Fruit fly (Drosophila melanogaster): Measurements from ENCODE around the gene skd.
A peak's percentile ranks its signal among the peaks of the same experiment; 100 is the strongest.

The skd gene

DNA sequence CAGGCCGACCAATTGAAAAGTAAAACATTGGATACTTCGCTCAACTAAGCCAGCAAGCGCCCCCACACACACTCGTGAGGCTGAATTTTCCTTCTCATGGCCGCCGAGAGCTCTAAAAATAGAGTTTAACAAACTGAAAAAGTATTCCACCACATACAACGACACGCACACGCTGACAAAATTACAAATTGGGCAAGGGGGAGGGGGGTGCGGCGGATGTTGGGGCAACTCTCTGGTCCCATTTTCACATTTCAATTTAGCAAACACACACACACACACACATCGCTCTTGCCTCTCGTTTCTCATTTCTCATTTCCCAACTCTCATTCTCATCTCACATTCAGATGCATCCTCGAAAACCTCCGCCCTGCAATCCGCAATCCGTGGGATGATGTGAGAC lies 16.2 kb upstream of the skd start:
- TF ChIP-seq Dfd (GFP tag; optimal IDR thresholded peaks at IDR 0.05) (peak; percentile 32), Mio (GFP tag; optimal IDR thresholded peaks at IDR 0.05) (no peak)

- TF ChIP-seq lola (GFP tag; optimal IDR thresholded peaks at IDR 0.05) (no peak), foxo (GFP tag; optimal IDR thresholded peaks at IDR 0.05) (peak in 1 of 2 experiments; percentile 50), Vsx2 (GFP tag; optimal IDR thresholded peaks at IDR 0.05; ENCODE audit: partially characterized antibody) (no peak), GATAd (GFP tag; optimal IDR thresholded peaks at IDR 0.05) (no peak), Abd-B (GFP tag; optimal IDR thresholded peaks at IDR 0.05) (no peak), dsf (GFP tag; optimal IDR thresholded peaks at IDR 0.05; ENCODE audit: borderline replicate concordance) (no peak), dmrt93B (GFP tag; optimal IDR thresholded peaks at IDR 0.05) (peak; percentile 6), Dif (GFP tag; optimal IDR thresholded peaks at IDR 0.05; ENCODE audit: partially characterized antibody) (no peak), ey (GFP tag; optimal IDR thresholded peaks at IDR 0.05) (peak; percentile 26), rgr (GFP tag; optimal IDR thresholded peaks at IDR 0.05) (peak; percentile 19), fru (GFP tag; optimal IDR thresholded peaks at IDR 0.05) (peak; percentile 1), br (GFP tag; optimal IDR thresholded peaks at IDR 0.05) (peak; percentile 20), pan (optimal IDR thresholded peaks at IDR 0.05) (no peak), N (GFP tag; optimal IDR thresholded peaks at IDR 0.05) (no peak), Jra (GFP tag; optimal IDR thresholded peaks at IDR 0.05) (no peak), brk (GFP tag; optimal IDR thresholded peaks at IDR 0.05) (no peak), Mio (GFP tag; optimal IDR thresholded peaks at IDR 0.05) (no peak), usp (GFP tag; optimal IDR thresholded peaks at IDR 0.05) (no peak), Rel (GFP tag; optimal IDR thresholded peaks at IDR 0.05) (no peak), Rel (tag; optimal IDR thresholded peaks at IDR 0.05) (peak; percentile 8), h (GFP tag; optimal IDR thresholded peaks at IDR 0.05) (peak; percentile 41), Hr78 (GFP tag; optimal IDR thresholded peaks at IDR 0.05) (no peak), Dfd (GFP tag; optimal IDR thresholded peaks at IDR 0.05) (no peak), tai (GFP tag; optimal IDR thresholded peaks at IDR 0.05) (no peak), OdsH (GFP tag; optimal IDR thresholded peaks at IDR 0.05) (peak; percentile 9), sage (GFP tag; optimal IDR thresholded peaks at IDR 0.05) (no peak), CG9705 (GFP tag; optimal IDR thresholded peaks at IDR 0.05) (no peak), CG32264 (GFP tag; optimal IDR thresholded peaks at IDR 0.05) (no peak), Sp1 (GFP tag; optimal IDR thresholded peaks at IDR 0.05) (peak; percentile 53), woc (GFP tag; optimal IDR thresholded peaks at IDR 0.05) (no peak), CrebA (GFP tag; optimal IDR thresholded peaks at IDR 0.05; ENCODE audit: borderline replicate concordance) (no peak), Hr83 (GFP tag; optimal IDR thresholded peaks at IDR 0.05; ENCODE audit: poor library complexity, severe bottlenecking) (no peak), dl (GFP tag; optimal IDR thresholded peaks at IDR 0.05; ENCODE audit: insufficient read depth in 1 of 2, partially characterized antibody in 2 of 2) (no peak), psq (GFP tag; optimal IDR thresholded peaks at IDR 0.05) (peak; percentile 18), HLH106 (tag; optimal IDR thresholded peaks at IDR 0.05) (peak; percentile 48), jim (GFP tag; optimal IDR thresholded peaks at IDR 0.05) (no peak), Hnf4 (GFP tag; optimal IDR thresholded peaks at IDR 0.05) (peak; percentile 7), Myc (optimal IDR thresholded peaks at IDR 0.05) (no peak), sv (GFP tag; optimal IDR thresholded peaks at IDR 0.05) (no peak)
Measured at dm6 chr3L:21041952-21042933, 15.0 kb upstream of the skd start.
